Worm (Caenorhabditis elegans): ENCODE results near the gene polh-1.

- no peak for TF ChIP-seq unc-55 (GFP tag; optimal IDR thresholded peaks at IDR 0.05)
- no peak for TF ChIP-seq elt-3 (tag; optimal IDR thresholded peaks at IDR 0.05)
Observed at ce11 chrIII:1969802-1970201, 19.7 kb upstream of the polh-1 start, which contains the start of gene moa-1.

Data from whole organism, L2 larva.